Worm (Caenorhabditis elegans) whole organism, L3 larva: Measurements from ENCODE around the gene dhs-23.

Source experiments
- ZK546.5 ChIP-seq: sonication (generic microtip); optimal IDR thresholded peaks from 2 replicates; lab custom pipeline; 2017; ENCODE audit warnings: missing biosample characterization, missing genetic modification characterization
- aly-2 ChIP-seq: fragments of 150-350 bp; optimal IDR thresholded peaks from 2 replicates; lab custom pipeline; 2014; ENCODE audit warnings: missing biosample characterization, missing genetic modification characterization
- ceh-28 ChIP-seq: fragments of 150-350 bp; optimal IDR thresholded peaks from 2 replicates; lab custom pipeline; 2014; ENCODE audit warnings: missing biosample characterization, missing genetic modification reagents, missing genetic modification characterization
- ceh-9 ChIP-seq: sonication (generic microtip); optimal IDR thresholded peaks from 2 replicates; lab custom pipeline; 2018; ENCODE audit warnings: missing biosample characterization, missing genetic modification characterization
- egl-5 ChIP-seq: fragments of 150-350 bp; optimal IDR thresholded peaks from 2 replicates; lab custom pipeline; 2017; ENCODE audit warnings: missing biosample characterization, missing genetic modification reagents, missing genetic modification characterization, inconsistent platforms
- elt-2 ChIP-seq: sonication (generic microtip); optimal IDR thresholded peaks from 2 replicates; lab custom pipeline; 2016; ENCODE audit warnings: missing genetic modification reagents, mild to moderate bottlenecking, missing genetic modification characterization, missing compliant biosample characterization
- eor-1 ChIP-seq, 2 experiments: fragments of 150-350 bp; optimal IDR thresholded peaks; 2 replicates each; lab custom pipeline; 2014 to 2018; ENCODE audit warnings: missing biosample characterization in 2 of 2, missing genetic modification characterization in 2 of 2
- fkh-10 ChIP-seq: sonication (generic microtip); optimal IDR thresholded peaks from 2 replicates; lab custom pipeline; 2017; ENCODE audit warnings: missing biosample characterization, missing genetic modification reagents, missing genetic modification characterization
- fos-1 ChIP-seq: fragments of 150-350 bp; optimal IDR thresholded peaks from 2 replicates; lab custom pipeline; 2014; ENCODE audit warnings: missing biosample characterization, missing genetic modification characterization
- hmg-11 ChIP-seq: sonication (generic microtip); optimal IDR thresholded peaks from 2 replicates; lab custom pipeline; 2016; ENCODE audit warnings: missing genetic modification characterization, missing compliant biosample characterization
- lin-15B ChIP-seq: fragments of 150-350 bp; optimal IDR thresholded peaks from 2 replicates; lab custom pipeline; 2014; ENCODE audit warnings: missing biosample characterization, missing genetic modification characterization
- lsy-12 ChIP-seq: sonication (generic microtip); optimal IDR thresholded peaks from 2 replicates; lab custom pipeline; 2016; ENCODE audit warnings: mild to moderate bottlenecking, missing genetic modification characterization, missing compliant biosample characterization
- mdl-1 ChIP-seq: fragments of 150-350 bp; optimal IDR thresholded peaks from 2 replicates; lab custom pipeline; 2014; ENCODE audit warnings: missing biosample characterization, missing genetic modification characterization
- nfya-1 ChIP-seq: sonication (generic microtip); optimal IDR thresholded peaks from 2 replicates; lab custom pipeline; 2017; ENCODE audit warnings: missing genetic modification characterization, mild to moderate bottlenecking, missing compliant biosample characterization, antibody characterized with exemption, moderate library complexity; ENCODE audit not compliant: insufficient read depth
- nhr-12 ChIP-seq: fragments of 150-350 bp; optimal IDR thresholded peaks from 2 replicates; lab custom pipeline; 2014; ENCODE audit warnings: missing biosample characterization, missing genetic modification characterization
- nhr-25 ChIP-seq: sonication (generic microtip); optimal IDR thresholded peaks from 2 replicates; lab custom pipeline; 2017; ENCODE audit warnings: missing biosample characterization, missing genetic modification characterization
- nhr-43 ChIP-seq: sonication (generic microtip); optimal IDR thresholded peaks from 2 replicates; lab custom pipeline; 2016; ENCODE audit warnings: mild to moderate bottlenecking, missing genetic modification characterization, missing compliant biosample characterization; ENCODE audit not compliant: poor library complexity, severe bottlenecking
- pha-4 ChIP-seq: fragments of 150-350 bp; optimal IDR thresholded peaks from 2 replicates; lab custom pipeline; 2014; ENCODE audit warnings: missing biosample characterization, missing genetic modification reagents, missing genetic modification characterization
- skn-1 ChIP-seq: fragments of 150-350 bp; optimal IDR thresholded peaks from 2 replicates; lab custom pipeline; 2014; ENCODE audit warnings: missing biosample characterization, missing genetic modification characterization
- snpc-4 ChIP-seq: fragments of 150-350 bp; optimal IDR thresholded peaks from 2 replicates; lab custom pipeline; 2014; ENCODE audit warnings: missing biosample characterization, missing genetic modification characterization
- unc-39 ChIP-seq: sonication (generic microtip); optimal IDR thresholded peaks from 4 replicates; lab custom pipeline; 2017; ENCODE audit warnings: missing biosample characterization, missing genetic modification characterization
- ztf-4 ChIP-seq: fragments of 150-350 bp; optimal IDR thresholded peaks from 2 replicates; lab custom pipeline; 2014; ENCODE audit warnings: missing biosample characterization, missing genetic modification characterization

The dhs-23 gene

DNA sequence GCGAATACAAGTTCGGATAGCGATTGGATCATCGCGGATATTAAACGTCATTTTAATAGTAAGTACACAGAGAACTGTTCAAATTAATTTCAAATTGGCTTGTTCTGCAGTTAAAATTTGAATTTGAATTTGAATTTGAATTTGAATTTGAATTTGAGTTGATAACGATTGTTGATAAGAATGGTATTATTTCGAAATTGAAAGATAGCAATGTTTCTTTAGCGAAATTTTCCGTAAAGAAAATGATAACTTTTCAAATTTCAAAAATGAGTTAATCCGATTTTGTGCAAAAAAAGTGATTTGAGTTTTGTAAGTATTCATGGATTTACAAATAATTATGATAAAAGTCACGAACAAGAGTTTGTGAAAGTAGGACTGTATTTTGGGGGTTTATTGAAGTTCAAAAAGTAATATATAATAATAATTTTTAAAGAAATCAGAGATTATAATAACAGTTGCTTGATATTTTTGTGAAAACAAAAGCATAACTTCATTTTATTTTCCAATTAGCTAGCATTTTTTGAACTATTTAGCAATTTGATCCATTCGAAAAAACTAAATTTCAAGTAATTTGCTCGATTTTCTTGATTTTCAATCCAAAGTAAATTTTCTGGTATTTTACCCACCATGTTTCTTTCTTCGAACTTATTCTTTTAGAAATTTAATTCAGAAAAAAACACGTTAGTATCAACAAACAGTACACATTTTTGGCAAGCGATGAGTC, 44.5 kb downstream of the dhs-23 start, which contains the start of gene Y36E3A.2:
Gene Y36E3A.2 (plus strand): TSS at position 674 of the 724 bp plus-strand sequence.
- TF ChIP-seq pha-4 (tag; lab: Kevin White, UChicago) (peak; percentile 1), ZK546.5 (tag; lab: Kevin White, UChicago) (no peak), nhr-25 (no peak), fkh-10 (GFP tag; lab: Kevin White, UChicago) (no peak), unc-39 (tag; lab: Kevin White, UChicago) (no peak), elt-2 (tag; lab: Kevin White, UChicago) (peak; percentile 70), aly-2 (tag; lab: Kevin White, UChicago) (no peak), ceh-28 (tag; lab: Kevin White, UChicago) (no peak), ceh-9 (tag; lab: Kevin White, UChicago) (no peak), lin-15B (no peak)

DNA sequence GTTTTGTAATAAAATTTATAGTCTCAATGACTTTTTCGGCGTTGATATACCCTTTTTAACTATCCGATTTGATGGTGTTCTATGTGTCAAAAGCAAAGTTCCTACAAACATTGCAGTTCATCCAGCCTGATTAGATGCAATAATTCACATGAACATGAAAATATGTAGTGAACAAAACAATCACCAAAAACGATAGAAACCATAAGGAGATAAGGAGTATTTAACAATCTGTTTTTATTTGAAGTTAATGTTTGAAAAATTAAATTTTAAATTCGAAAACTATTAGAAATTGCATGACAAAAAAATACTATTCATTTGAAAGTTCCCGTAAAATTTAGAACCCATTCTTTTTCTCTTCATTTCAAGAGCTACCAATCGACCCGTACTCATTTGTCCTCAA, 45.9 kb downstream of the dhs-23 start, which contains the start of gene fbxa-209:
Gene fbxa-209 (minus strand): TSS at position 101 of the 400 bp plus-strand sequence.
- no peak for TF ChIP-seq ceh-28 (tag; lab: Kevin White, UChicago)
- no peak for TF ChIP-seq ztf-4
- no peak for TF ChIP-seq snpc-4 (tag; lab: Kevin White, UChicago)
- TF ChIP-seq skn-1, result no peak
- no peak for TF ChIP-seq fos-1 (tag; lab: Kevin White, UChicago)
- no peak for TF ChIP-seq unc-39 (tag; lab: Kevin White, UChicago)
- no peak for TF ChIP-seq eor-1 (tag; optimal IDR thresholded peaks at IDR 0.05; lab: Kevin White, UChicago)
- TF ChIP-seq nhr-43 (tag; lab: Kevin White, UChicago), result no peak
- no peak for TF ChIP-seq nhr-12 (tag; lab: Kevin White, UChicago)

DNA sequence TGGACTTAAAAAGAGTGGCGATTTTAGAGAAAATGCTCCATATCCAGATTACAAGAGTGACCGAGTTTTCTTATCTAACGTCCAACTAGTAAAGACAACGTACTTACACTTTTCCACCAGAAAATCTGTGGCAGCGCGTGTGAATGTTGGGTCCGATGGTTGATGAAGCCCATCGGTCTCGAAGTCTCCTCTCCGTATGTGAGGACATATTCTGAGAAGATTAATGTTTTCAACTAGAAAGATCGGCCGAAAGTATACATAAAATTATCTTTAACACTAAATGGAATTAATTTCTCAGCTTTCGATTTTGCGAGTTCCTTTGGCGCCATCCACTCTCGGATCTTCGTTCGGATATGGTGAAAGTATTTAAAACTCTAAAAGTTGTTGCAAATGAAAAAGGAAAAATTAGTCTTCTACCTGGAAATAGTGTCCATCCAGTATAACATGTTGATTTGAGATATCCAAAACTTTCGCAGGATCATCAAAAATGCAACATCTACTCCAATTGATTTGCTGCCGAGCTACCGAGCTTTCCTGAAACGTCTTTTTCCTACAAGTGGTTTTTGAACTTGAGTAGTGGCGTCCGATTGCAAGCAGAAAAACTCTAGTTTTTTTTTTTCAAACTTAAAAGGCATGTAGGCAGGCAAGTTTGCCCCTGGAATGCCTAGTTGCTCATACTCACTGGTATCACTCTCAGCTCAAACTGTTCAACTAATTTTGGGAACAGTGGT, 50.5 kb downstream of the dhs-23 start:
- TF ChIP-seq mdl-1 (no peak), lsy-12 (no peak), unc-39 (tag; lab: Kevin White, UChicago) (no peak), egl-5 (tag; lab: Kevin White, UChicago) (no peak), hmg-11 (no peak), nfya-1 (tag; lab: Kevin White, UChicago) (no peak), pha-4 (tag; lab: Kevin White, UChicago) (no peak), nhr-43 (tag; lab: Kevin White, UChicago) (no peak)
